Fruit fly (Drosophila melanogaster) whole organism, adult: ENCODE results near the gene CG17752.

ENCODE experiments used
- CG11617 ChIP-seq: fragments of 200-800 bp; sonication (Bioruptor generic); optimal IDR thresholded peaks from 2 replicates; lab custom pipeline; 2017; ENCODE audit warnings: mild to moderate bottlenecking, missing biosample characterization, missing genetic modification reagents, missing genetic modification characterization
- CG12768 ChIP-seq: fragments of 200-800 bp; sonication (Bioruptor generic); optimal IDR thresholded peaks from 2 replicates; lab custom pipeline; 2017; ENCODE audit warnings: missing biosample characterization, missing genetic modification characterization, mild to moderate bottlenecking, moderate library complexity, missing genetic modification reagents
- CG7045 ChIP-seq: fragments of 200-800 bp; sonication (Bioruptor generic); optimal IDR thresholded peaks from 2 replicates; lab custom pipeline; 2017; ENCODE audit warnings: missing biosample characterization, mild to moderate bottlenecking, missing genetic modification characterization
- Crg-1 ChIP-seq: fragments of 200-800 bp; sonication (Bioruptor generic); optimal IDR thresholded peaks from 2 replicates; lab custom pipeline; 2016; ENCODE audit warnings: missing biosample characterization, missing genetic modification characterization
- cic ChIP-seq: fragments of 200-800 bp; sonication (Bioruptor generic); optimal IDR thresholded peaks from 2 replicates; lab custom pipeline; 2017; ENCODE audit warnings: missing biosample characterization, mild to moderate bottlenecking, missing genetic modification characterization, moderate library complexity
- cnc ChIP-seq, 2 experiments: fragments of >200 bp; optimal IDR thresholded peaks; 2 replicates each; lab custom pipeline; 2017
- toe ChIP-seq: fragments of 200-800 bp; sonication (Bioruptor generic); optimal IDR thresholded peaks from 2 replicates; lab custom pipeline; 2016; ENCODE audit warnings: missing biosample characterization, missing genetic modification characterization

DNA sequence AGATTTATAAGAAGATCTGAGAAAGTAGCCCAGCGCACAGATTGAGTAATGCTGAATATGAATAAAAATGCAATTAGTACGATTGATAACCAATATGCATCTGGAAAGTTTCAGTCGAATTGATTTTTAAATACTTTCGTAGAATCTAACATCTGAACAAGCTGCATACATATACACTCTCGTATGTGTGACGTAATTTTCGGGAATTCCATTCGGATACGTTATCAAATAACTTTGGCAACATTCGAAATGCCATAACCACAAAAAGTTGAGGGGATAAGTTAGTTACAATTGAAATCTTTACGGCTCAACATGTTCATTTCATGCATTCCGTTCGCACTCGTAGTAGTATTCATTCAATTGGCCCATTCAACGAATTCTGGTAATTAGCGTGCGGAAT, 40.7 kb downstream of the CG17752 start, which contains the start of gene CG31219:
- TF ChIP-seq cnc (optimal IDR thresholded peaks at IDR 0.05; lab: Kevin White, UChicago) (no peak), cic (no peak), toe (GFP tag; lab: Kevin White, UChicago) (no peak), CG11617 (GFP tag; lab: Kevin White, UChicago) (no peak), CG7045 (GFP tag; lab: Kevin White, UChicago) (no peak), Crg-1 (no peak), CG12768 (GFP tag; lab: Kevin White, UChicago) (no peak)
